Fruit fly (Drosophila melanogaster) S2 (cell line): ENCODE data around the gene CG33642.
A peak's percentile ranks its signal among the peaks of the same experiment; 100 is the strongest.

Experiments used
- CG8478 ChIP-seq: fragments of >200 bp; optimal IDR thresholded peaks from 2 replicates; lab custom pipeline; 2018
- CTCF ChIP-seq, 2 experiments: fragments of >200 bp; optimal IDR thresholded peaks; 2 replicates each; lab custom pipeline; 2018

The CG33642 gene

dm6 chr2L:13521807-13522206 is 8.0 kb upstream of the CG33642 start:
- no peak for TF ChIP-seq CTCF (optimal IDR thresholded peaks at IDR 0.05; lab: Kevin White, UChicago)
- no peak for TF ChIP-seq CG8478 (lab: Kevin White, UChicago)

dm6 chr2L:13527541-13527940 is 2.2 kb upstream of the CG33642 start, which contains the start of gene CG33640:
Gene CG33640 (plus strand): TSS chr2L:13527841.
- TF ChIP-seq CG8478 (lab: Kevin White, UChicago) (no peak), CTCF (optimal IDR thresholded peaks at IDR 0.05; lab: Kevin White, UChicago) (no peak)

- TF ChIP-seq CG8478 (lab: Kevin White, UChicago) = no peak
- no peak for TF ChIP-seq CTCF (optimal IDR thresholded peaks at IDR 0.05; lab: Kevin White, UChicago)
These were observed 1.0 kb upstream of the CG33642 start, which contains the start of gene CG33641 for dm6 chr2L:13528742-13529141. Gene CG33641 (plus strand): TSS chr2L:13529042.

dm6 chr2L:13530774-13531173 is 999 bp downstream of the CG33642 start, which contains the start of gene CG33643:
Gene CG33643 (plus strand): TSS chr2L:13531074.
- no peak for TF ChIP-seq CTCF (optimal IDR thresholded peaks at IDR 0.05; lab: Kevin White, UChicago)
- no peak for TF ChIP-seq CG8478 (lab: Kevin White, UChicago)

dm6 chr2L:13531785-13532184 is 2.0 kb downstream of the CG33642 start, which contains the start of gene CG33644:
Gene CG33644 (plus strand): TSS chr2L:13532085.
- TF ChIP-seq CG8478 (lab: Kevin White, UChicago) (no peak), CTCF (optimal IDR thresholded peaks at IDR 0.05; lab: Kevin White, UChicago) (no peak)

dm6 chr2L:13532524-13532923 is 2.7 kb downstream of the CG33642 start, which contains the start of gene CG33645:
Gene CG33645 (plus strand): TSS chr2L:13532824.
- TF ChIP-seq CG8478 (lab: Kevin White, UChicago) = no peak
- no peak for TF ChIP-seq CTCF (optimal IDR thresholded peaks at IDR 0.05; lab: Kevin White, UChicago)

dm6 chr2L:13535678-13536077 is 5.9 kb downstream of the CG33642 start, which contains the start of gene CG15638:
Gene CG15638 (minus strand): TSS chr2L:13535778.
- TF ChIP-seq CTCF (optimal IDR thresholded peaks at IDR 0.05; lab: Kevin White, UChicago) = no peak
- TF ChIP-seq CG8478 (lab: Kevin White, UChicago) = no peak

- TF ChIP-seq CG8478 (lab: Kevin White, UChicago) (no peak), CTCF (optimal IDR thresholded peaks at IDR 0.05; lab: Kevin White, UChicago) (peak; percentile 76 to 78)
These were observed 10.9 kb downstream of the CG33642 start, which contains the start of gene CG16852 for dm6 chr2L:13540704-13541103. Gene CG16852 (plus strand): TSS chr2L:13540751.

dm6 chr2L:13541968-13542367 is 12.2 kb downstream of the CG33642 start, which contains the start of gene CG16853:
Gene CG16853 (plus strand): TSS chr2L:13542268.
- TF ChIP-seq CTCF (optimal IDR thresholded peaks at IDR 0.05; lab: Kevin White, UChicago) (no peak), CG8478 (lab: Kevin White, UChicago) (no peak)

- TF ChIP-seq CTCF (optimal IDR thresholded peaks at IDR 0.05; lab: Kevin White, UChicago) = no peak
- no peak for TF ChIP-seq CG8478 (lab: Kevin White, UChicago)
These were observed 12.7 kb downstream of the CG33642 start, which contains the start of gene CG9263 for dm6 chr2L:13542476-13542875. Gene CG9263 (minus strand): TSS chr2L:13542576.

- TF ChIP-seq CG8478 (lab: Kevin White, UChicago) (no peak), CTCF (optimal IDR thresholded peaks at IDR 0.05; lab: Kevin White, UChicago) (no peak)
These were observed 15.9 kb downstream of the CG33642 start for dm6 chr2L:13545678-13546077.

- TF ChIP-seq CTCF (optimal IDR thresholded peaks at IDR 0.05; lab: Kevin White, UChicago) = no peak
- TF ChIP-seq CG8478 (lab: Kevin White, UChicago) = no peak
These were observed 18.3 kb downstream of the CG33642 start for dm6 chr2L:13547738-13548726.

- TF ChIP-seq CG8478 (lab: Kevin White, UChicago) = no peak
- TF ChIP-seq CTCF (optimal IDR thresholded peaks at IDR 0.05; lab: Kevin White, UChicago) = no peak
These were observed 19.3 kb downstream of the CG33642 start, which contains the start of gene B4 for dm6 chr2L:13548786-13549780. Gene B4 (minus strand): TSS chr2L:13549328.
